Fruit fly (Drosophila melanogaster) whole organism, embryonic: ENCODE data around the gene CG17650.

Source experiments
- C15 ChIP-seq: fragments of 200-800 bp; sonication (Bioruptor generic); IDR thresholded peaks from 3 replicates; pipeline ENCODE4 v1.3.6; 2022; ENCODE audit warnings: missing biosample characterization, missing genetic modification characterization
- CG10654 ChIP-seq: fragments of 200-800 bp; sonication (Bioruptor generic); optimal IDR thresholded peaks from 2 replicates; lab custom pipeline; 2016; ENCODE audit warnings: missing biosample characterization, missing genetic modification characterization
- CG10959 ChIP-seq: fragments of 200-800 bp; sonication (Bioruptor generic); IDR thresholded peaks from 2 replicates; pipeline ENCODE4 v1.3.6; 2022; ENCODE audit warnings: missing biosample characterization, missing genetic modification characterization
- CG11247 ChIP-seq: fragments of 200-800 bp; sonication (Bioruptor generic); IDR thresholded peaks from 2 replicates; pipeline ENCODE4 v1.3.6; 2022; ENCODE audit warnings: missing biosample characterization, missing genetic modification characterization
- CG11398 ChIP-seq: fragments of 200-800 bp; sonication (Bioruptor generic); optimal IDR thresholded peaks from 2 replicates; lab custom pipeline; 2016; ENCODE audit warnings: missing biosample characterization, missing genetic modification characterization
- CG11560 ChIP-seq: fragments of 200-800 bp; sonication (Bioruptor generic); IDR thresholded peaks from 3 replicates; pipeline ENCODE4 v1.3.6; 2022; ENCODE audit warnings: missing biosample characterization, missing genetic modification characterization
- CG12236 ChIP-seq: fragments of 200-800 bp; sonication (Bioruptor generic); optimal IDR thresholded peaks from 2 replicates; lab custom pipeline; 2016; ENCODE audit warnings: missing biosample characterization, missing genetic modification characterization
- CG13123 ChIP-seq: fragments of 200-800 bp; sonication (Bioruptor generic); optimal IDR thresholded peaks from 2 replicates; lab custom pipeline; 2016; ENCODE audit warnings: missing biosample characterization, missing genetic modification characterization
- CG14710 ChIP-seq: fragments of 200-800 bp; sonication (Bioruptor generic); optimal IDR thresholded peaks from 3 replicates; lab custom pipeline; 2019; ENCODE audit warnings: missing biosample characterization, mild to moderate bottlenecking, missing genetic modification characterization, moderate library complexity
- CG1602 ChIP-seq: fragments of 200-800 bp; sonication (Bioruptor generic); optimal IDR thresholded peaks from 3 replicates; lab custom pipeline; 2016; ENCODE audit warnings: missing biosample characterization, missing genetic modification characterization
- CG16813 ChIP-seq: fragments of 200-800 bp; sonication (Bioruptor generic); IDR thresholded peaks from 3 replicates; pipeline ENCODE4 v1.3.6; 2022; ENCODE audit warnings: missing biosample characterization, missing genetic modification characterization; ENCODE audit not compliant: partially characterized antibody
- CG16815 ChIP-seq: fragments of 200-800 bp; sonication (Bioruptor generic); optimal IDR thresholded peaks from 3 replicates; lab custom pipeline; 2017; ENCODE audit warnings: missing biosample characterization, mild to moderate bottlenecking, missing genetic modification characterization
- CG17385 ChIP-seq: fragments of 200-800 bp; sonication (Bioruptor generic); optimal IDR thresholded peaks from 3 replicates; lab custom pipeline; 2018; ENCODE audit warnings: missing biosample characterization, mild to moderate bottlenecking, missing genetic modification characterization
- CG34376 ChIP-seq: fragments of 200-800 bp; sonication (Bioruptor generic); optimal IDR thresholded peaks from 2 replicates; lab custom pipeline; 2018; ENCODE audit warnings: missing biosample characterization, mild to moderate bottlenecking, missing genetic modification characterization
- CG3995 ChIP-seq: fragments of 200-800 bp; sonication (Bioruptor generic); optimal IDR thresholded peaks from 3 replicates; lab custom pipeline; 2016; ENCODE audit warnings: missing biosample characterization, missing genetic modification characterization
- Eip74EF ChIP-seq, 2 experiments: fragments of 200-800 bp in 1 of 2; fragments of >200 bp in 1 of 2; sonication (Bioruptor generic) in 1 of 2; optimal IDR thresholded peaks; 2 replicates each; lab custom pipeline; 2017 to 2019; ENCODE audit warnings: missing biosample characterization in 2 of 2, missing genetic modification characterization in 2 of 2, mild to moderate bottlenecking in 1 of 2, moderate library complexity in 1 of 2
- Ets97D ChIP-seq: fragments of 200-800 bp; sonication (Bioruptor generic); optimal IDR thresholded peaks from 3 replicates; lab custom pipeline; 2016; ENCODE audit warnings: missing biosample characterization, missing genetic modification characterization
- Fer1 ChIP-seq: fragments of 200-800 bp; sonication (Bioruptor generic); optimal IDR thresholded peaks from 2 replicates; lab custom pipeline; 2017; ENCODE audit warnings: missing biosample characterization, mild to moderate bottlenecking, missing genetic modification characterization
- HLH54F ChIP-seq: fragments of 200-800 bp; sonication (Bioruptor generic); optimal IDR thresholded peaks from 3 replicates; lab custom pipeline; 2016; ENCODE audit warnings: missing biosample characterization, missing genetic modification characterization
- MESR4 ChIP-seq: fragments of 200-800 bp; sonication (Bioruptor generic); optimal IDR thresholded peaks from 2 replicates; lab custom pipeline; 2018; ENCODE audit warnings: missing biosample characterization, mild to moderate bottlenecking, missing genetic modification characterization, moderate library complexity
- Neu2 ChIP-seq: fragments of 200-800 bp; sonication (Bioruptor generic); optimal IDR thresholded peaks from 3 replicates; lab custom pipeline; 2016; ENCODE audit warnings: missing biosample characterization, missing genetic modification characterization, borderline replicate concordance
- NfI ChIP-seq: fragments of 200-800 bp; sonication (Bioruptor generic); optimal IDR thresholded peaks from 3 replicates; lab custom pipeline; 2018; ENCODE audit warnings: missing biosample characterization, mild to moderate bottlenecking, missing genetic modification characterization, moderate library complexity
- Ptx1 ChIP-seq: fragments of 200-800 bp; sonication (Bioruptor generic); IDR thresholded peaks from 2 replicates; pipeline ENCODE4 v1.3.6; 2022; ENCODE audit warnings: missing biosample characterization, missing genetic modification characterization
- Sox100B ChIP-seq: fragments of 200-800 bp; sonication (Bioruptor generic); optimal IDR thresholded peaks from 3 replicates; lab custom pipeline; 2018; ENCODE audit warnings: missing biosample characterization, mild to moderate bottlenecking, missing genetic modification characterization
- TFAM ChIP-seq: fragments of 200-800 bp; sonication (Bioruptor generic); optimal IDR thresholded peaks from 2 replicates; lab custom pipeline; 2017; ENCODE audit warnings: missing biosample characterization, missing genetic modification characterization, inconsistent platforms
- Xbp1 ChIP-seq: fragments of 200-800 bp; sonication (Bioruptor generic); optimal IDR thresholded peaks from 3 replicates; lab custom pipeline; 2016; ENCODE audit warnings: missing biosample characterization, mild to moderate bottlenecking, missing genetic modification characterization
- al ChIP-seq: fragments of 200-800 bp; sonication (Bioruptor generic); IDR thresholded peaks from 2 replicates; pipeline ENCODE4 v1.3.6; 2022; ENCODE audit warnings: missing biosample characterization, missing genetic modification characterization
- chm ChIP-seq: fragments of 200-800 bp; sonication (Bioruptor generic); IDR thresholded peaks from 2 replicates; pipeline ENCODE4 v1.3.6; 2022; ENCODE audit warnings: missing biosample characterization, missing genetic modification characterization
- dpn ChIP-seq, 2 experiments: fragments of 200-800 bp; sonication (Bioruptor generic); optimal IDR thresholded peaks; 3 replicates each; lab custom pipeline; 2016; ENCODE audit warnings: missing biosample characterization in 2 of 2, missing genetic modification characterization in 2 of 2
- exex ChIP-seq: fragments of 200-800 bp; sonication (Bioruptor generic); optimal IDR thresholded peaks from 4 replicates; lab custom pipeline; 2018; ENCODE audit warnings: missing biosample characterization, mild to moderate bottlenecking, missing genetic modification characterization, moderate library complexity
- hkb ChIP-seq, 2 experiments: fragments of 200-800 bp in 1 of 2; fragments of >200 bp in 1 of 2; sonication (Bioruptor generic) in 1 of 2; IDR thresholded peaks in 1 of 2; optimal IDR thresholded peaks in 1 of 2; 2 replicates each; pipeline versions ENCODE4 v1.3.6 to Lab custom; 2017 to 2022; ENCODE audit warnings: missing biosample characterization in 1 of 2, missing genetic modification characterization in 1 of 2
- lab ChIP-seq: fragments of 200-800 bp; sonication (Bioruptor generic); optimal IDR thresholded peaks from 3 replicates; lab custom pipeline; 2017; ENCODE audit warnings: missing biosample characterization, missing genetic modification characterization, mild to moderate bottlenecking, moderate library complexity, missing genetic modification reagents
- lola ChIP-seq, 3 experiments: fragments of >200 bp in 2 of 3; fragments of 200-800 bp in 1 of 3; sonication (Bioruptor generic) in 1 of 3; optimal IDR thresholded peaks; 2 replicates each; lab custom pipeline; 2017 to 2019; ENCODE audit warnings: missing biosample characterization in 3 of 3, missing genetic modification characterization in 3 of 3, mild to moderate bottlenecking in 1 of 3, moderate library complexity in 1 of 3
- maf-S ChIP-seq: fragments of 200-800 bp; sonication (Bioruptor generic); optimal IDR thresholded peaks from 2 replicates; lab custom pipeline; 2016; ENCODE audit warnings: missing biosample characterization, missing genetic modification characterization
- mirr ChIP-seq: fragments of 200-800 bp; sonication (Bioruptor generic); optimal IDR thresholded peaks from 3 replicates; lab custom pipeline; 2018; ENCODE audit warnings: missing biosample characterization, mild to moderate bottlenecking, missing genetic modification characterization
- nerfin-1 ChIP-seq: fragments of 200-800 bp; sonication (Bioruptor generic); optimal IDR thresholded peaks from 3 replicates; lab custom pipeline; 2019; ENCODE audit warnings: missing biosample characterization, mild to moderate bottlenecking, missing genetic modification characterization, moderate library complexity
- nerfin-2 ChIP-seq: fragments of 200-800 bp; sonication (Bioruptor generic); IDR thresholded peaks from 2 replicates; pipeline ENCODE4 v1.3.6; 2022; ENCODE audit warnings: missing biosample characterization, missing genetic modification characterization; ENCODE audit not compliant: partially characterized antibody
- oc ChIP-seq: fragments of 200-800 bp; sonication (Bioruptor generic); optimal IDR thresholded peaks from 2 replicates; lab custom pipeline; 2018; ENCODE audit warnings: missing biosample characterization, mild to moderate bottlenecking, missing genetic modification characterization, moderate library complexity
- pho ChIP-seq: fragments of 200-800 bp; sonication (Bioruptor generic); optimal IDR thresholded peaks from 2 replicates; lab custom pipeline; 2016; ENCODE audit warnings: missing biosample characterization, missing genetic modification characterization
- phol ChIP-seq: fragments of 200-800 bp; sonication (Bioruptor generic); optimal IDR thresholded peaks from 3 replicates; lab custom pipeline; 2018; ENCODE audit warnings: missing biosample characterization, mild to moderate bottlenecking, missing genetic modification characterization, moderate library complexity
- pzg ChIP-seq: fragments of 200-800 bp; sonication (Bioruptor generic); optimal IDR thresholded peaks from 3 replicates; lab custom pipeline; 2018; ENCODE audit warnings: missing biosample characterization, mild to moderate bottlenecking, missing genetic modification characterization, moderate library complexity
- sd ChIP-seq: fragments of 200-800 bp; sonication (Bioruptor generic); optimal IDR thresholded peaks from 3 replicates; lab custom pipeline; 2018; ENCODE audit warnings: missing biosample characterization, mild to moderate bottlenecking, missing genetic modification characterization, moderate library complexity
- slou ChIP-seq: fragments of 200-800 bp; sonication (Bioruptor generic); optimal IDR thresholded peaks from 3 replicates; lab custom pipeline; 2016; ENCODE audit warnings: missing biosample characterization, missing genetic modification characterization
- sna ChIP-seq: fragments of 200-800 bp; sonication (Bioruptor generic); IDR thresholded peaks from 2 replicates; pipeline ENCODE4 v1.3.6; 2022; ENCODE audit warnings: missing biosample characterization, missing genetic modification characterization; ENCODE audit not compliant: partially characterized antibody
- sqz ChIP-seq: fragments of 200-800 bp; sonication (Bioruptor generic); optimal IDR thresholded peaks from 3 replicates; lab custom pipeline; 2018; ENCODE audit warnings: missing biosample characterization, mild to moderate bottlenecking, missing genetic modification characterization
- sug ChIP-seq: fragments of 200-800 bp; optimal IDR thresholded peaks from 2 replicates; lab custom pipeline; 2019; ENCODE audit warnings: missing biosample characterization, mild to moderate bottlenecking, missing genetic modification characterization, moderate library complexity
- trem ChIP-seq: fragments of 200-800 bp; optimal IDR thresholded peaks from 3 replicates; lab custom pipeline; 2019; ENCODE audit warnings: missing biosample characterization, mild to moderate bottlenecking, missing genetic modification characterization, moderate library complexity
- unpg ChIP-seq: fragments of 200-800 bp; sonication (Bioruptor generic); optimal IDR thresholded peaks from 3 replicates; lab custom pipeline; 2018; ENCODE audit warnings: missing biosample characterization, mild to moderate bottlenecking, missing genetic modification characterization, moderate library complexity
- wor ChIP-seq: fragments of 200-800 bp; sonication (Bioruptor generic); IDR thresholded peaks from 2 replicates; pipeline ENCODE4 v1.3.6; 2022; ENCODE audit warnings: missing biosample characterization, missing genetic modification characterization
- zen2 ChIP-seq: fragments of 200-800 bp; sonication (Bioruptor generic); IDR thresholded peaks from 3 replicates; pipeline ENCODE4 v1.3.6; 2022; ENCODE audit warnings: missing biosample characterization, missing genetic modification characterization; ENCODE audit not compliant: partially characterized antibody

CG17650 gene

dm6 chr2L:1732189-1732588, 26.7 kb downstream of the CG17650 start, which contains the start of the genes CG17652 and CG17646 (continued):
- TF ChIP-seq Ptx1 (no peak), MESR4 (GFP tag; lab: Kevin White, UChicago) (peak; percentile 61), Neu2 (GFP tag; lab: Kevin White, UChicago) (no peak), exex (tag; lab: Kevin White, UChicago) (no peak), CG17385 (GFP tag; lab: Kevin White, UChicago) (peak; percentile 44), nerfin-2 (GFP tag; lab: Robert Waterston, UW) (no peak), dpn (GFP tag; optimal IDR thresholded peaks at IDR 0.05; lab: Kevin White, UChicago) (no peak), CG13123 (GFP tag; lab: Kevin White, UChicago) (no peak), CG34376 (no peak), lab (GFP tag; lab: Kevin White, UChicago) (peak; percentile 36), oc (no peak), lola (GFP tag; optimal IDR thresholded peaks at IDR 0.05; lab: Kevin White, UChicago) (no peak), Fer1 (GFP tag; lab: Kevin White, UChicago) (peak; percentile 31), TFAM (GFP tag; lab: Kevin White, UChicago) (no peak), sqz (GFP tag; lab: Kevin White, UChicago) (no peak), al (no peak), pho (GFP tag; lab: Kevin White, UChicago) (no peak), sd (tag; lab: Kevin White, UChicago) (no peak), sug (tag; lab: Kevin White, UChicago) (no peak), hkb (optimal IDR thresholded peaks at IDR 0.05; lab: Kevin White, UChicago) (peak; percentile 30), hkb (GFP tag; IDR thresholded peaks at IDR 0.05; lab: Robert Waterston, UW) (no peak), mirr (GFP tag; lab: Kevin White, UChicago) (no peak), CG11247 (GFP tag; lab: Robert Waterston, UW) (no peak), NfI (GFP tag; lab: Kevin White, UChicago) (no peak), pzg (peak; percentile 65), nerfin-1 (tag; lab: Kevin White, UChicago) (peak; percentile 14), CG10959 (no peak), slou (no peak), Sox100B (no peak), CG10654 (no peak), chm (GFP tag; lab: Robert Waterston, UW) (0 out of 2 replicates have a peak, but pooled peaks have one; percentile 51), HLH54F (GFP tag; lab: Kevin White, UChicago) (no peak), CG3995 (no peak), Xbp1 (no peak), zen2 (GFP tag; lab: Robert Waterston, UW) (no peak), phol (tag; lab: Kevin White, UChicago) (no peak), Ets97D (GFP tag; lab: Kevin White, UChicago) (peak; percentile 64), trem (tag; lab: Kevin White, UChicago) (peak; percentile 46), CG12236 (no peak), CG16815 (GFP tag; lab: Kevin White, UChicago) (no peak), Eip74EF (GFP tag; optimal IDR thresholded peaks at IDR 0.05; lab: Kevin White, UChicago) (peak in 1 of 2 experiments; percentile 64), CG16813 (GFP tag; lab: Robert Waterston, UW) (no peak), unpg (no peak), sna (GFP tag; lab: Robert Waterston, UW) (0 out of 2 replicates have a peak, but pooled peaks have one; percentile 25), wor (GFP tag; lab: Robert Waterston, UW) (no peak), CG11398 (GFP tag; lab: Kevin White, UChicago) (no peak), maf-S (no peak), CG11560 (no peak), CG1602 (GFP tag; lab: Kevin White, UChicago) (no peak), C15 (GFP tag; lab: Robert Waterston, UW) (no peak), CG14710 (tag; lab: Kevin White, UChicago) (peak; percentile 11)
